Fruit fly (Drosophila melanogaster) whole organism, embryonic: Measurements from ENCODE around the gene Hr4.
A peak's percentile ranks its signal among the peaks of the same experiment; 100 is the strongest.

Experiments used
- CG10366 ChIP-seq: fragments of 200-800 bp; sonication (Bioruptor generic); IDR thresholded peaks from 2 replicates; pipeline ENCODE4 v1.3.6; 2022; ENCODE audit warnings: missing biosample characterization, missing genetic modification characterization
- CG11085 ChIP-seq: fragments of 200-800 bp; sonication (Bioruptor generic); IDR thresholded peaks from 2 replicates; pipeline ENCODE4 v1.3.6; 2022; ENCODE audit warnings: missing biosample characterization, missing genetic modification characterization
- CG12659 ChIP-seq: fragments of 200-800 bp; sonication (Bioruptor generic); optimal IDR thresholded peaks from 3 replicates; lab custom pipeline; 2017; ENCODE audit warnings: mild to moderate bottlenecking, missing biosample characterization, missing genetic modification reagents, missing genetic modification characterization
- CG13775 ChIP-seq: fragments of 200-800 bp; sonication (Bioruptor generic); optimal IDR thresholded peaks from 3 replicates; lab custom pipeline; 2017; ENCODE audit warnings: missing biosample characterization, mild to moderate bottlenecking, missing genetic modification characterization
- CG14050 ChIP-seq: fragments of 200-800 bp; sonication (Bioruptor generic); IDR thresholded peaks from 3 replicates; pipeline ENCODE4 v1.3.6; 2022; ENCODE audit warnings: missing biosample characterization, missing genetic modification characterization
- CG1529 ChIP-seq: fragments of 200-800 bp; sonication (Bioruptor generic); optimal IDR thresholded peaks from 3 replicates; lab custom pipeline; 2018; ENCODE audit warnings: missing biosample characterization, missing genetic modification characterization
- CG17568 ChIP-seq: fragments of 200-800 bp; sonication (Bioruptor generic); optimal IDR thresholded peaks from 2 replicates; lab custom pipeline; 2018; ENCODE audit warnings: missing biosample characterization, mild to moderate bottlenecking, missing genetic modification characterization, moderate library complexity
- CG17802 ChIP-seq: fragments of 200-800 bp; sonication (Bioruptor generic); optimal IDR thresholded peaks from 2 replicates; lab custom pipeline; 2018; ENCODE audit warnings: missing biosample characterization, mild to moderate bottlenecking, missing genetic modification characterization, moderate library complexity
- CG18011 ChIP-seq: fragments of 200-800 bp; sonication (Bioruptor generic); optimal IDR thresholded peaks from 2 replicates; lab custom pipeline; 2017; ENCODE audit warnings: missing biosample characterization, missing genetic modification characterization, mild to moderate bottlenecking, moderate library complexity, missing genotype
- CG2120 ChIP-seq: fragments of 200-800 bp; sonication (Bioruptor generic); optimal IDR thresholded peaks from 3 replicates; lab custom pipeline; 2016; ENCODE audit warnings: missing biosample characterization, missing genetic modification characterization
- CG2678 ChIP-seq: fragments of 200-800 bp; sonication (Bioruptor generic); optimal IDR thresholded peaks from 3 replicates; lab custom pipeline; 2019; ENCODE audit warnings: missing biosample characterization, mild to moderate bottlenecking, missing genetic modification characterization, moderate library complexity
- CG34224 ChIP-seq: fragments of 200-800 bp; sonication (Bioruptor generic); IDR thresholded peaks from 3 replicates; pipeline ENCODE4 v1.3.6; 2022; ENCODE audit warnings: missing biosample characterization, missing genetic modification characterization; ENCODE audit not compliant: partially characterized antibody
- CG3838 ChIP-seq: fragments of 200-800 bp; sonication (Bioruptor generic); optimal IDR thresholded peaks from 3 replicates; lab custom pipeline; 2016; ENCODE audit warnings: missing biosample characterization, missing genetic modification characterization
- CG4707 ChIP-seq: fragments of 200-800 bp; sonication (Bioruptor generic); optimal IDR thresholded peaks from 2 replicates; lab custom pipeline; 2018; ENCODE audit warnings: missing biosample characterization, mild to moderate bottlenecking, missing genetic modification characterization, moderate library complexity
- CG6689 ChIP-seq: fragments of 200-800 bp; sonication (Bioruptor generic); IDR thresholded peaks from 2 replicates; pipeline ENCODE4 v1.3.6; 2022; ENCODE audit warnings: missing biosample characterization, missing genetic modification characterization
- CG8478 ChIP-seq: fragments of >200 bp; optimal IDR thresholded peaks from 2 replicates; lab custom pipeline; 2018
- CTCF ChIP-seq: fragments of 200-800 bp; sonication (Bioruptor generic); optimal IDR thresholded peaks from 2 replicates; lab custom pipeline; 2017; ENCODE audit warnings: missing biosample characterization, mild to moderate bottlenecking, missing genetic modification characterization, moderate library complexity
- CkIIα-i1 ChIP-seq: fragments of 200-800 bp; sonication (Bioruptor generic); IDR thresholded peaks from 2 replicates; pipeline ENCODE4 v1.3.6; 2022; ENCODE audit warnings: missing biosample characterization, missing genetic modification characterization
- CoRest ChIP-seq: fragments of 200-800 bp; sonication (Bioruptor generic); optimal IDR thresholded peaks from 3 replicates; lab custom pipeline; 2018; ENCODE audit warnings: missing biosample characterization, mild to moderate bottlenecking, missing genetic modification characterization, moderate library complexity
- D19B ChIP-seq: fragments of 200-800 bp; sonication (Bioruptor generic); optimal IDR thresholded peaks from 2 replicates; lab custom pipeline; 2017; ENCODE audit warnings: missing biosample characterization, mild to moderate bottlenecking, missing genetic modification characterization
- Deaf1 ChIP-seq: fragments of 200-800 bp; optimal IDR thresholded peaks from 3 replicates; lab custom pipeline; 2019; ENCODE audit warnings: missing biosample characterization, mild to moderate bottlenecking, missing genetic modification characterization, moderate library complexity
- Dref ChIP-seq: fragments of 200-800 bp; sonication (Bioruptor generic); IDR thresholded peaks from 2 replicates; pipeline ENCODE4 v1.3.6; 2022; ENCODE audit warnings: missing biosample characterization, missing genetic modification characterization
- E2f2 ChIP-seq: fragments of 200-800 bp; sonication (Bioruptor generic); IDR thresholded peaks from 2 replicates; pipeline ENCODE4 v1.3.6; 2022; ENCODE audit warnings: missing biosample characterization, missing genetic modification characterization
- Ets65A ChIP-seq: fragments of 200-800 bp; sonication (Bioruptor generic); peaks from one replicate; lab custom pipeline; 2016; ENCODE audit warnings: missing biosample characterization, missing genetic modification characterization
- HLH4C ChIP-seq: fragments of 200-800 bp; sonication (Bioruptor generic); IDR thresholded peaks from 3 replicates; pipeline ENCODE4 v1.3.6; 2022; ENCODE audit warnings: missing biosample characterization, missing genetic modification characterization; ENCODE audit not compliant: partially characterized antibody
- Hr78 ChIP-seq, 2 experiments: fragments of 200-800 bp in 1 of 2; fragments of >200 bp in 1 of 2; sonication (Bioruptor generic) in 1 of 2; optimal IDR thresholded peaks; 2 replicates each; lab custom pipeline; 2017 to 2019; ENCODE audit warnings: missing biosample characterization in 2 of 2, missing genetic modification characterization in 2 of 2, mild to moderate bottlenecking in 1 of 2, moderate library complexity in 1 of 2
- Mad ChIP-seq: fragments of 200-800 bp; sonication (Bioruptor generic); optimal IDR thresholded peaks from 2 replicates; lab custom pipeline; 2016; ENCODE audit warnings: missing biosample characterization, missing genetic modification characterization
- NC2α ChIP-seq: fragments of 200-800 bp; sonication (Bioruptor generic); optimal IDR thresholded peaks from 2 replicates; lab custom pipeline; 2016; ENCODE audit warnings: missing biosample characterization, missing genetic modification characterization
- Nf-YA ChIP-seq: fragments of 200-800 bp; sonication (Bioruptor generic); IDR thresholded peaks from 2 replicates; pipeline ENCODE4 v1.3.6; 2022; ENCODE audit warnings: missing biosample characterization, missing genetic modification characterization
- Nf-YC ChIP-seq: fragments of 200-800 bp; optimal IDR thresholded peaks from 3 replicates; lab custom pipeline; 2019; ENCODE audit warnings: missing biosample characterization, mild to moderate bottlenecking, missing genetic modification characterization, moderate library complexity
- Pdp1 ChIP-seq, 2 experiments: fragments of 200-800 bp; sonication (Bioruptor generic); optimal IDR thresholded peaks; 3 replicates each; lab custom pipeline; 2016; ENCODE audit warnings: missing biosample characterization in 2 of 2, missing genetic modification characterization in 2 of 2, mild to moderate bottlenecking in 1 of 2, moderate library complexity in 1 of 2
- Sry-δ ChIP-seq: fragments of 200-800 bp; sonication (Bioruptor generic); optimal IDR thresholded peaks from 2 replicates; lab custom pipeline; 2016; ENCODE audit warnings: missing biosample characterization, missing genetic modification characterization
- ase ChIP-seq: fragments of 200-800 bp; sonication (Bioruptor generic); IDR thresholded peaks from 3 replicates; pipeline ENCODE4 v1.3.6; 2022; ENCODE audit warnings: missing biosample characterization, missing genetic modification characterization
- cas ChIP-seq: fragments of 200-800 bp; sonication (Bioruptor generic); IDR thresholded peaks from 2 replicates; pipeline ENCODE4 v1.3.6; 2022; ENCODE audit warnings: missing biosample characterization, missing genetic modification characterization
- dan ChIP-seq: fragments of 200-800 bp; sonication (Bioruptor generic); IDR thresholded peaks from 2 replicates; pipeline ENCODE4 v1.3.6; 2022; ENCODE audit warnings: missing biosample characterization, missing genetic modification characterization
- gcm ChIP-seq: fragments of 200-800 bp; sonication (Bioruptor generic); optimal IDR thresholded peaks from 2 replicates; lab custom pipeline; 2019; ENCODE audit warnings: missing biosample characterization, mild to moderate bottlenecking, missing genetic modification characterization, moderate library complexity
- ham ChIP-seq: fragments of 200-800 bp; sonication (Bioruptor generic); IDR thresholded peaks from 2 replicates; pipeline ENCODE4 v1.3.6; 2022; ENCODE audit warnings: missing biosample characterization, missing genetic modification characterization
- kni ChIP-seq: fragments of 200-800 bp; sonication (Bioruptor generic); optimal IDR thresholded peaks from 3 replicates; lab custom pipeline; 2017; ENCODE audit warnings: mild to moderate bottlenecking, missing biosample characterization, missing genetic modification reagents, missing genetic modification characterization
- lilli ChIP-seq: fragments of 200-800 bp; sonication (Bioruptor generic); optimal IDR thresholded peaks from 3 replicates; lab custom pipeline; 2016; ENCODE audit warnings: missing biosample characterization, missing genetic modification characterization
- maf-S ChIP-seq: fragments of 200-800 bp; sonication (Bioruptor generic); optimal IDR thresholded peaks from 2 replicates; lab custom pipeline; 2016; ENCODE audit warnings: missing biosample characterization, missing genetic modification characterization
- mirr ChIP-seq: fragments of 200-800 bp; sonication (Bioruptor generic); optimal IDR thresholded peaks from 3 replicates; lab custom pipeline; 2018; ENCODE audit warnings: missing biosample characterization, mild to moderate bottlenecking, missing genetic modification characterization
- nerfin-2 ChIP-seq: fragments of 200-800 bp; sonication (Bioruptor generic); IDR thresholded peaks from 2 replicates; pipeline ENCODE4 v1.3.6; 2022; ENCODE audit warnings: missing biosample characterization, missing genetic modification characterization; ENCODE audit not compliant: partially characterized antibody
- odd ChIP-seq: fragments of 200-800 bp; sonication (Bioruptor generic); optimal IDR thresholded peaks from 2 replicates; lab custom pipeline; 2017; ENCODE audit warnings: missing biosample characterization, mild to moderate bottlenecking, missing genetic modification characterization
- pzg ChIP-seq: fragments of 200-800 bp; sonication (Bioruptor generic); optimal IDR thresholded peaks from 3 replicates; lab custom pipeline; 2018; ENCODE audit warnings: missing biosample characterization, mild to moderate bottlenecking, missing genetic modification characterization, moderate library complexity
- schlank ChIP-seq: fragments of 200-800 bp; sonication (Bioruptor generic); optimal IDR thresholded peaks from 2 replicates; lab custom pipeline; 2018; ENCODE audit warnings: missing biosample characterization, mild to moderate bottlenecking, missing genetic modification characterization
- shn ChIP-seq: fragments of 200-800 bp; sonication (Bioruptor generic); optimal IDR thresholded peaks from 3 replicates; lab custom pipeline; 2016; ENCODE audit warnings: missing biosample characterization, missing genetic modification characterization
- so ChIP-seq: fragments of 200-800 bp; sonication (Bioruptor generic); IDR thresholded peaks from 3 replicates; pipeline ENCODE4 v1.3.6; 2022; ENCODE audit warnings: missing biosample characterization, missing genetic modification characterization
- tio ChIP-seq: fragments of 200-800 bp; sonication (Bioruptor generic); optimal IDR thresholded peaks from 2 replicates; lab custom pipeline; 2017; ENCODE audit warnings: missing biosample characterization, missing genetic modification characterization, inconsistent platforms
- tna ChIP-seq: fragments of 200-800 bp; sonication (Bioruptor generic); IDR thresholded peaks from 2 replicates; pipeline ENCODE4 v1.3.6; 2022; ENCODE audit warnings: missing biosample characterization, missing genetic modification characterization; ENCODE audit not compliant: partially characterized antibody
- toy ChIP-seq: fragments of 200-800 bp; sonication (Bioruptor generic); IDR thresholded peaks from 2 replicates; pipeline ENCODE4 v1.3.6; 2022; ENCODE audit warnings: missing biosample characterization, missing genetic modification characterization
- trem ChIP-seq: fragments of 200-800 bp; optimal IDR thresholded peaks from 3 replicates; lab custom pipeline; 2019; ENCODE audit warnings: missing biosample characterization, mild to moderate bottlenecking, missing genetic modification characterization, moderate library complexity

The Hr4 gene

DNA sequence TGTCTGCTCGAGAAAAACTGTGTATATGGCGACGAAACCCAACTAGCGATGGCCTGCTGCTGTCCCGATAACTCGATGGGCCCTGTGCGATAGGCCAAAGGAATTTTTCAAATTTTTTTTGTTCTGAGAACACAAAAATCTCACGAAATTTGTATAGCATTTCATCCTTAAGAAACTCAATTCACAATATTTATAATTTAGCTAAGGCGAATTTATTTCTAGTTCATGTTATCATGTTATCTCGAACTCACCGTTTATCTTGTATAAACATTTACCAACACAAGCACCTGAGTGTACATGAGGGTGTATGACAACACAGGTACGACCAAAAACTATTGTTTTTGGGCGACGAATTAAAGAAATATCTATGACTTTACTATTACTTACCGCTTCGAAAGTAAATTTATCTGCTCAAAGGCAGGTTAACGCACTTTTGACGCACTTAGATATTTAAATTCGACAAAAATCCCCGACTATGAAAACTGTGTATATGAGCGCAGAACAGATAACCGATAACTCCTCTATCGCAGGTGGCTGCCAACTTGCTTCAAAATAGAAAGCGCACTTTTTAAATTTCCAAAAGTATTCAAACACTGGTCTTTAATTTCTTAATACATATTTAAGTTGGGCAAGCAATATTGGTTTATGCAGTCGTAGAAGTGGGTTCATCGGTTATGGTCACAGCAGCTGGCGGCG is 41.5 kb upstream of the Hr4 start, which contains the start of gene arm (continued):
- TF ChIP-seq so (no peak), trem (peak; percentile 98), Nf-YC (no peak), E2f2 (GFP tag; lab: Robert Waterston, UW) (peak; percentile 85), ase (GFP tag; lab: Robert Waterston, UW) (no peak), tna (GFP tag; lab: Robert Waterston, UW) (no peak), dan (no peak), kni (GFP tag; lab: Kevin White, UChicago) (no peak), CG10366 (no peak), toy (no peak), NC2α (no peak), CG2678 (tag; lab: Kevin White, UChicago) (no peak), CG3838 (GFP tag; lab: Kevin White, UChicago) (no peak), cas (GFP tag; lab: Robert Waterston, UW) (no peak), pzg (GFP tag; lab: Kevin White, UChicago) (peak; percentile 29), Sry-δ (GFP tag; lab: Kevin White, UChicago) (peak; percentile 77), CG17568 (GFP tag; lab: Kevin White, UChicago) (no peak), CG11085 (GFP tag; lab: Robert Waterston, UW) (no peak), Hr78 (GFP tag; optimal IDR thresholded peaks at IDR 0.05; lab: Kevin White, UChicago) (no peak), CG17802 (peak; percentile 24), Deaf1 (no peak), CG8478 (lab: Kevin White, UChicago) (no peak), schlank (tag; lab: Kevin White, UChicago) (no peak), Mad (GFP tag; lab: Kevin White, UChicago) (no peak), shn (GFP tag; lab: Kevin White, UChicago) (no peak), Pdp1 (GFP tag; optimal IDR thresholded peaks at IDR 0.05; lab: Kevin White, UChicago) (peak in 1 of 2 experiments; percentile 21), Ets65A (peak; percentile 53), tio (GFP tag; lab: Kevin White, UChicago) (no peak), CG12659 (GFP tag; lab: Kevin White, UChicago) (peak; percentile 6), CTCF (no peak), CkIIα-i1 (no peak), CG4707 (GFP tag; lab: Kevin White, UChicago) (no peak), CG6689 (GFP tag; lab: Robert Waterston, UW) (no peak), CG2120 (GFP tag; lab: Kevin White, UChicago) (peak; percentile 43), CG1529 (no peak), Dref (GFP tag; lab: Robert Waterston, UW) (peak; percentile 65), CG18011 (GFP tag; lab: Kevin White, UChicago) (no peak), CG34224 (GFP tag; lab: Robert Waterston, UW) (no peak), Nf-YA (GFP tag; lab: Robert Waterston, UW) (no peak), ham (GFP tag; lab: Robert Waterston, UW) (no peak), gcm (GFP tag; lab: Kevin White, UChicago) (no peak), odd (GFP tag; lab: Kevin White, UChicago) (no peak), CoRest (peak; percentile 4), CG13775 (GFP tag; lab: Kevin White, UChicago) (no peak), D19B (GFP tag; lab: Kevin White, UChicago) (no peak), lilli (GFP tag; lab: Kevin White, UChicago) (peak; percentile 11), nerfin-2 (GFP tag; lab: Robert Waterston, UW) (no peak), mirr (no peak), CG14050 (GFP tag; lab: Robert Waterston, UW) (no peak), maf-S (GFP tag; lab: Kevin White, UChicago) (no peak), HLH4C (peak; percentile 26; the same call in 1 of the 3 replicates)
